Worm (Caenorhabditis elegans): ENCODE data around the gene Y73B6BL.14.

ce11 chrIV:6383970-6384369 lies 41.2 kb upstream of the Y73B6BL.14 start, which contains the start of gene shl-1:
- TF ChIP-seq Y95B8A.8 (GFP tag; IDR thresholded peaks at IDR 0.05), result no peak
- TF ChIP-seq ceh-27 (GFP tag; optimal IDR thresholded peaks at IDR 0.05), result no peak
- no peak for TF ChIP-seq C06A6.2 (GFP tag; conservative IDR thresholded peaks at IDR 0.05)
- TF ChIP-seq him-1 (tag; optimal IDR thresholded peaks at IDR 0.05), result no peak
- no peak for TF ChIP-seq bed-2 (GFP tag; IDR thresholded peaks at IDR 0.05)
